Worm (Caenorhabditis elegans): ENCODE results near the gene nlp-18.

- TF ChIP-seq aly-2 (tag; optimal IDR thresholded peaks at IDR 0.05) = no peak
- TF ChIP-seq dpl-1 (GFP tag; optimal IDR thresholded peaks at IDR 0.05) = no peak
- no peak for TF ChIP-seq F26F4.8 (GFP tag; conservative IDR thresholded peaks at IDR 0.05)
- TF ChIP-seq F10B5.3 (tag; optimal IDR thresholded peaks at IDR 0.05) = no peak
- no peak for TF ChIP-seq unc-62 (GFP tag; optimal IDR thresholded peaks at IDR 0.05 in 1 of 2)
- TF ChIP-seq unc-62 (tag; optimal IDR thresholded peaks at IDR 0.05) = no peak
- no peak for TF ChIP-seq pha-4 (GFP tag; IDR thresholded peaks at IDR 0.05)
- TF ChIP-seq pha-4 (tag; optimal IDR thresholded peaks at IDR 0.05) = no peak
These were observed 5.6 kb upstream of the nlp-18 start, which contains the start of gene srlf-15 for ce11 chrII:11035774-11036173.

Data from whole organism, L4 larva.